Worm (Caenorhabditis elegans) whole organism, early embryonic: Measurements from ENCODE around the gene ttr-36.

Experiments
- F13C5.2 ChIP-seq: sonication (generic microtip); optimal IDR thresholded peaks from 2 replicates; lab custom pipeline; 2017; ENCODE audit warnings: mild to moderate bottlenecking, missing genetic modification characterization, inconsistent platforms, missing compliant biosample characterization
- ama-1 ChIP-seq: fragments of 150-350 bp; optimal IDR thresholded peaks from 2 replicates; lab custom pipeline; 2014
- ceh-13 ChIP-seq: fragments of 200-800 bp; sonication (Bioruptor generic); optimal IDR thresholded peaks from 2 replicates; lab custom pipeline; 2018; ENCODE audit warnings: mild to moderate bottlenecking, missing genetic modification characterization, missing compliant biosample characterization
- ets-7 ChIP-seq: sonication (generic microtip); optimal IDR thresholded peaks from 2 replicates; lab custom pipeline; 2016; ENCODE audit warnings: missing genotype, missing genetic modification characterization, missing compliant biosample characterization
- flt-1 ChIP-seq: fragments of 200-800 bp; sonication (Bioruptor generic); IDR thresholded peaks from 2 replicates; pipeline ENCODE4 v1.3.6; 2022; ENCODE audit warnings: missing genetic modification characterization, missing compliant biosample characterization
- hnd-1 ChIP-seq: sonication (generic microtip); optimal IDR thresholded peaks from 2 replicates; lab custom pipeline; 2016; ENCODE audit warnings: missing genetic modification characterization, missing compliant biosample characterization
- sea-1 ChIP-seq: fragments of 200-800 bp; sonication (Bioruptor generic); conservative IDR thresholded peaks from 2 replicates; pipeline ENCODE4 v1.3.6; 2022; ENCODE audit warnings: missing genetic modification characterization, missing compliant biosample characterization
- tbx-11 ChIP-seq: fragments of 200-800 bp; sonication (Bioruptor generic); IDR thresholded peaks from 2 replicates; pipeline ENCODE4 v1.3.6; 2022; ENCODE audit warnings: missing genetic modification characterization, missing compliant biosample characterization
- tbx-37 ChIP-seq: fragments of 200-800 bp; sonication (Bioruptor generic); conservative IDR thresholded peaks from 2 replicates; pipeline ENCODE4 v1.3.6; 2022; ENCODE audit warnings: missing genetic modification reagents, missing genetic modification characterization, missing compliant biosample characterization

- no peak for TF ChIP-seq sea-1
- no peak for TF ChIP-seq ama-1
- TF ChIP-seq hnd-1 (tag; lab: Kevin White, UChicago), result no peak
- no peak for TF ChIP-seq tbx-37 (GFP tag; lab: Robert Waterston, UW)
- TF ChIP-seq ets-7 (tag; lab: Kevin White, UChicago), result no peak
- TF ChIP-seq flt-1 (GFP tag; lab: Robert Waterston, UW), result no peak
- TF ChIP-seq ceh-13, result no peak
- no peak for TF ChIP-seq F13C5.2
- TF ChIP-seq tbx-11 (GFP tag; lab: Robert Waterston, UW), result no peak
Observed at ce11 chrX:6560495-6560894, 49.8 kb downstream of the ttr-36 start.
